Fruit fly (Drosophila melanogaster): Measurements from ENCODE around the gene Spag1.
A peak's percentile ranks its signal among the peaks of the same experiment; 100 is the strongest.

Gene Spag1

dm6 chr3R:26968823-26969638 is 21.4 kb downstream of the Spag1 start (continued):
- peak; percentile 41 for TF ChIP-seq dmrt99B (tag; optimal IDR thresholded peaks at IDR 0.05)
- TF ChIP-seq Kr (GFP tag; optimal IDR thresholded peaks at IDR 0.05): no peak
- TF ChIP-seq CG5953 (GFP tag; IDR thresholded peaks at IDR 0.05): no peak
- no peak for TF ChIP-seq CG33557 (GFP tag; optimal IDR thresholded peaks at IDR 0.05)
- TF ChIP-seq kay (GFP tag; optimal IDR thresholded peaks at IDR 0.05): peak; percentile 20
- peak; percentile 52; the same call in 2 of the 3 replicates for TF ChIP-seq CG17361 (GFP tag; IDR thresholded peaks at IDR 0.05)
- TF ChIP-seq BEAF-32 (GFP tag; optimal IDR thresholded peaks at IDR 0.05): no peak
- TF ChIP-seq CG9797 (GFP tag; optimal IDR thresholded peaks at IDR 0.05): no peak
- TF ChIP-seq Rfx (GFP tag; IDR thresholded peaks at IDR 0.05): peak; percentile 7; the same call in 1 of the 2 replicates
- TF ChIP-seq gem (tag; optimal IDR thresholded peaks at IDR 0.05): peak; percentile 61
- TF ChIP-seq MESR4 (GFP tag; optimal IDR thresholded peaks at IDR 0.05): no peak
- no peak for TF ChIP-seq z (GFP tag; IDR thresholded peaks at IDR 0.05)
- TF ChIP-seq chif (GFP tag; optimal IDR thresholded peaks at IDR 0.05): no peak
- TF ChIP-seq zfh2 (GFP tag; optimal IDR thresholded peaks at IDR 0.05): no peak
- TF ChIP-seq CG11247 (GFP tag; IDR thresholded peaks at IDR 0.05): no peak
- TF ChIP-seq Nf-YC (tag; optimal IDR thresholded peaks at IDR 0.05): peak; percentile 17
- TF ChIP-seq slp2 (GFP tag; optimal IDR thresholded peaks at IDR 0.05): no peak
- no peak for TF ChIP-seq emc (GFP tag; optimal IDR thresholded peaks at IDR 0.05)
- no peak for TF ChIP-seq MTF-1 (GFP tag; optimal IDR thresholded peaks at IDR 0.05; ENCODE audit: borderline replicate concordance)
- TF ChIP-seq Vsx1 (GFP tag; optimal IDR thresholded peaks at IDR 0.05): peak; percentile 49
- no peak for TF ChIP-seq vfl (GFP tag; optimal IDR thresholded peaks at IDR 0.05)
- TF ChIP-seq CG10366 (GFP tag; IDR thresholded peaks at IDR 0.05): no peak
- TF ChIP-seq tup (GFP tag; optimal IDR thresholded peaks at IDR 0.05): no peak
- no peak for TF ChIP-seq toy (GFP tag; IDR thresholded peaks at IDR 0.05)
- no peak; the same call in 1 of the 2 replicates for TF ChIP-seq GATAe (GFP tag; conservative IDR thresholded peaks at IDR 0.05)
- no peak for TF ChIP-seq CG13287 (GFP tag; IDR thresholded peaks at IDR 0.05; ENCODE audit: partially characterized antibody)
- no peak for TF ChIP-seq CG14965 (GFP tag; optimal IDR thresholded peaks at IDR 0.05; ENCODE audit: borderline replicate concordance)
- no peak for TF ChIP-seq CG12219 (GFP tag; optimal IDR thresholded peaks at IDR 0.05)
- peak; percentile 36 for TF ChIP-seq D19A (tag; optimal IDR thresholded peaks at IDR 0.05)
- TF ChIP-seq CG16815 (GFP tag; optimal IDR thresholded peaks at IDR 0.05): no peak
- TF ChIP-seq Mrtf (GFP tag; IDR thresholded peaks at IDR 0.05): no peak
- no peak for TF ChIP-seq CG16863 (GFP tag; optimal IDR thresholded peaks at IDR 0.05)
- TF ChIP-seq jigr1 (GFP tag; IDR thresholded peaks at IDR 0.05): no peak
- TF ChIP-seq CG18619 (GFP tag; optimal IDR thresholded peaks at IDR 0.05): no peak
- no peak for TF ChIP-seq salm (tag; optimal IDR thresholded peaks at IDR 0.05)
- TF ChIP-seq CG2678 (tag; optimal IDR thresholded peaks at IDR 0.05): peak; percentile 39
- TF ChIP-seq dmrt11E (tag; optimal IDR thresholded peaks at IDR 0.05): peak; percentile 32
- no peak for TF ChIP-seq HHEX (GFP tag; optimal IDR thresholded peaks at IDR 0.05)
- TF ChIP-seq CG10431 (GFP tag; optimal IDR thresholded peaks at IDR 0.05): peak; percentile 10
- peak; percentile 43; the same call in 1 of the 2 replicates for TF ChIP-seq Xrp1 (GFP tag; IDR thresholded peaks at IDR 0.05)
- TF ChIP-seq Aef1 (GFP tag; IDR thresholded peaks at IDR 0.05): no peak
- no peak for TF ChIP-seq CG4328 (GFP tag; optimal IDR thresholded peaks at IDR 0.05)
- TF ChIP-seq wdn (GFP tag; IDR thresholded peaks at IDR 0.05): no peak
- no peak for TF ChIP-seq CG17359 (tag; optimal IDR thresholded peaks at IDR 0.05)
- no peak for TF ChIP-seq pan (optimal IDR thresholded peaks at IDR 0.05)
- peak in 1 of 2 experiments; percentile 40 for TF ChIP-seq pan (GFP tag; optimal IDR thresholded peaks at IDR 0.05 in 1 of 2, IDR thresholded peaks at IDR 0.05 in 1 of 2)
- TF ChIP-seq crp (GFP tag; optimal IDR thresholded peaks at IDR 0.05): no peak
- no peak for TF ChIP-seq Spps (tag; optimal IDR thresholded peaks at IDR 0.05)
- peak; percentile 17 for TF ChIP-seq az2 (GFP tag; optimal IDR thresholded peaks at IDR 0.05)
